Worm (Caenorhabditis elegans) whole organism, L1 larva: ENCODE measurements around the gene F43C11.11.

ENCODE experiments used
- alr-1 ChIP-seq: fragments of 200-800 bp; sonication (Bioruptor generic); optimal IDR thresholded peaks from 2 replicates; lab custom pipeline; 2018; ENCODE audit warnings: borderline replicate concordance, mild to moderate bottlenecking, missing genetic modification characterization, missing compliant biosample characterization
- ama-1 ChIP-seq: fragments of 150-350 bp; optimal IDR thresholded peaks from 2 replicates; lab custom pipeline; 2014
- ceh-8 ChIP-seq: fragments of 200-800 bp; sonication (Bioruptor generic); optimal IDR thresholded peaks from 2 replicates; lab custom pipeline; 2018; ENCODE audit warnings: mild to moderate bottlenecking, missing genetic modification characterization, moderate library complexity, missing compliant biosample characterization
- nhr-11 ChIP-seq: fragments of 150-350 bp; optimal IDR thresholded peaks from 2 replicates; lab custom pipeline; 2014; ENCODE audit warnings: missing biosample characterization, missing genetic modification characterization
- nhr-28 ChIP-seq: fragments of 150-350 bp; optimal IDR thresholded peaks from 2 replicates; lab custom pipeline; 2014; ENCODE audit warnings: missing biosample characterization, missing genetic modification characterization
- unc-86 ChIP-seq: sonication (generic microtip); optimal IDR thresholded peaks from 2 replicates; lab custom pipeline; 2016; ENCODE audit warnings: missing genetic modification characterization, missing compliant biosample characterization

ce11 chrII:2395864-2396263 is 32.3 kb upstream of the F43C11.11 start, which contains the start of gene F16G10.13:
- TF ChIP-seq ama-1 (lab: Kevin White, UChicago) (no peak), ceh-8 (GFP tag; lab: Kevin White, UChicago) (no peak), alr-1 (tag; lab: Kevin White, UChicago) (no peak), nhr-11 (no peak), unc-86 (tag; lab: Kevin White, UChicago) (no peak), nhr-28 (tag; lab: Kevin White, UChicago) (no peak)
